Worm (Caenorhabditis elegans): ENCODE measurements around the gene catp-5.

DNA sequence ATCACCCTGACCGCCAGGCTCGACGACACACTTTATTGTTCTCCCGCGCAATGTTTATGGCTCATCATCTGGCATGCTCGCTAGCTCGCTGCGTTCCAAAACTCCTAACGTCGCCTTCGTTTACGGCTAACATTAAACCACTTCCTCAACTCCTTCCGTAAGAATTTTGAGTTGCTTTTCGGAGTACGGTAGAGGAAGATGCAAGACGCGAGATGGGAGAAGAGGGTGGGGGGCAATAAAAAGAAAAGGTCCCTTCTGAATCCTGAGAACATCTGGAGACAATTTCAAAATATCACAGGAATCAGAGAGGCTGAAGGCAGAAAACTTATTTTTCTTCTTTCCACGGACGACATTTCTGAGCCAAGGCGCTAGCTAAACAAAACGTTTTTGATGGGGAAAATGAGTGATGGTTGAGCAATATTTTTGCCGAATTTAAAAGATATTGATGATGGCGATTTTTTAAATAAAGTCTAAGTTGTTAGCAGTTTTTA is 19.2 kb upstream of the catp-5 start:
- TF ChIP-seq elt-3 (tag; optimal IDR thresholded peaks at IDR 0.05) (no peak), mep-1 (tag; optimal IDR thresholded peaks at IDR 0.05) (no peak), lsy-2 (tag; optimal IDR thresholded peaks at IDR 0.05) (no peak), lin-13 (tag; optimal IDR thresholded peaks at IDR 0.05) (no peak), nhr-237 (tag; optimal IDR thresholded peaks at IDR 0.05) (no peak), sptf-1 (tag; optimal IDR thresholded peaks at IDR 0.05) (no peak), pha-4 (tag; optimal IDR thresholded peaks at IDR 0.05) (no peak), nhr-12 (tag; optimal IDR thresholded peaks at IDR 0.05) (no peak), elt-1 (tag; optimal IDR thresholded peaks at IDR 0.05; ENCODE audit: borderline replicate concordance, insufficient read depth) (no peak), unc-62 (GFP tag; optimal IDR thresholded peaks at IDR 0.05) (no peak), ztf-11 (tag; optimal IDR thresholded peaks at IDR 0.05) (no peak), cnd-1 (tag; optimal IDR thresholded peaks at IDR 0.05) (no peak)
